Worm (Caenorhabditis elegans) whole organism, young adult: ENCODE data around the gene rei-1.

Experiments used
- B0035.1 ChIP-seq: sonication (generic microtip); optimal IDR thresholded peaks from 2 replicates; lab custom pipeline; 2016; ENCODE audit warnings: missing genetic modification characterization, mild to moderate bottlenecking, missing compliant biosample characterization, missing genotype, missing genetic modification reagents
- D2030.7 ChIP-seq: fragments of 200-800 bp; sonication (Bioruptor generic); IDR thresholded peaks from 2 replicates; pipeline ENCODE4 v1.3.6; 2022; ENCODE audit warnings: missing genetic modification reagents, missing genetic modification characterization, missing compliant biosample characterization
- F22D6.2 ChIP-seq: sonication (generic microtip); optimal IDR thresholded peaks from 2 replicates; lab custom pipeline; 2016; ENCODE audit warnings: mild to moderate bottlenecking, missing genetic modification characterization, missing compliant biosample characterization
- F23B12.7 ChIP-seq: sonication (generic microtip); optimal IDR thresholded peaks from 2 replicates; lab custom pipeline; 2017; ENCODE audit warnings: missing genetic modification characterization, mild to moderate bottlenecking, missing compliant biosample characterization, antibody characterized with exemption, moderate library complexity; ENCODE audit not compliant: insufficient read depth
- F33H1.4 ChIP-seq: fragments of 200-800 bp; sonication (Bioruptor generic); IDR thresholded peaks from 2 replicates; pipeline ENCODE4 v1.3.6; 2022; ENCODE audit warnings: missing genetic modification reagents, missing genetic modification characterization, missing compliant biosample characterization
- K12H6.12 ChIP-seq: fragments of 200-800 bp; sonication (Bioruptor generic); optimal IDR thresholded peaks from 2 replicates; lab custom pipeline; 2018; ENCODE audit warnings: mild to moderate bottlenecking, missing genetic modification characterization, missing compliant biosample characterization
- Y53F4B.3 ChIP-seq: fragments of 200-800 bp; sonication (Bioruptor generic); IDR thresholded peaks from 2 replicates; pipeline ENCODE4 v1.3.6; 2022; ENCODE audit warnings: missing genetic modification reagents, missing genetic modification characterization, missing compliant biosample characterization
- Y53G8AR.9 ChIP-seq: fragments of 200-800 bp; sonication (Bioruptor generic); conservative IDR thresholded peaks from 2 replicates; pipeline ENCODE4 v1.3.6; 2022; ENCODE audit warnings: missing genetic modification reagents, missing genetic modification characterization, missing compliant biosample characterization
- Y56A3A.18 ChIP-seq: fragments of 200-800 bp; sonication (Bioruptor generic); IDR thresholded peaks from 2 replicates; pipeline ENCODE4 v1.3.6; 2022; ENCODE audit warnings: missing genetic modification reagents, missing genetic modification characterization, missing compliant biosample characterization
- ZK185.1 ChIP-seq: sonication (generic microtip); optimal IDR thresholded peaks from 2 replicates; lab custom pipeline; 2016; ENCODE audit warnings: mild to moderate bottlenecking, missing genetic modification characterization, missing compliant biosample characterization; ENCODE audit not compliant: poor library complexity, severe bottlenecking
- bed-1 ChIP-seq: fragments of 200-800 bp; sonication (Bioruptor generic); IDR thresholded peaks from 2 replicates; pipeline ENCODE4 v1.3.6; 2022; ENCODE audit warnings: missing genetic modification reagents, missing genetic modification characterization, missing compliant biosample characterization
- ccch-3 ChIP-seq: fragments of 200-800 bp; sonication (Bioruptor generic); optimal IDR thresholded peaks from 2 replicates; lab custom pipeline; 2018; ENCODE audit warnings: mild to moderate bottlenecking, missing genetic modification characterization, missing compliant biosample characterization
- ceh-91 ChIP-seq: fragments of 200-800 bp; sonication (Bioruptor generic); IDR thresholded peaks from 2 replicates; pipeline ENCODE4 v1.3.6; 2022; ENCODE audit warnings: missing genetic modification reagents, missing genetic modification characterization, missing compliant biosample characterization
- dpl-1 ChIP-seq: fragments of 150-350 bp; optimal IDR thresholded peaks from 2 replicates; lab custom pipeline; 2014; ENCODE audit warnings: missing biosample characterization, missing genetic modification reagents, missing genetic modification characterization
- efl-1 ChIP-seq: fragments of 150-350 bp; optimal IDR thresholded peaks from 2 replicates; lab custom pipeline; 2014; ENCODE audit warnings: missing biosample characterization, missing genetic modification reagents, missing genetic modification characterization
- ekl-4 ChIP-seq: fragments of 200-800 bp; sonication (Bioruptor generic); IDR thresholded peaks from 2 replicates; pipeline ENCODE4 v1.3.6; 2022; ENCODE audit warnings: missing genetic modification reagents, missing genetic modification characterization, missing compliant biosample characterization
- gei-17 ChIP-seq: fragments of 200-800 bp; sonication (Bioruptor generic); optimal IDR thresholded peaks from 2 replicates; lab custom pipeline; 2018; ENCODE audit warnings: mild to moderate bottlenecking, missing genetic modification characterization, missing compliant biosample characterization
- hmg-1.2 ChIP-seq: fragments of 200-800 bp; sonication (Bioruptor generic); IDR thresholded peaks from 2 replicates; pipeline ENCODE4 v1.3.6; 2022; ENCODE audit warnings: missing genetic modification reagents, missing genetic modification characterization, missing compliant biosample characterization
- hmg-20 ChIP-seq: fragments of 200-800 bp; sonication (Bioruptor generic); IDR thresholded peaks from 2 replicates; pipeline ENCODE4 v1.3.6; 2022; ENCODE audit warnings: missing genetic modification reagents, missing genetic modification characterization, missing compliant biosample characterization
- hrde-1 ChIP-seq: sonication (generic microtip); optimal IDR thresholded peaks from 2 replicates; lab custom pipeline; 2016; ENCODE audit warnings: missing genetic modification characterization, mild to moderate bottlenecking, missing compliant biosample characterization, moderate library complexity, missing genotype, missing genetic modification reagents, borderline replicate concordance
- hsf-1 ChIP-seq: fragments of 200-800 bp; sonication (Bioruptor generic); IDR thresholded peaks from 2 replicates; pipeline ENCODE4 v1.3.6; 2022; ENCODE audit warnings: missing genetic modification reagents, missing genetic modification characterization, missing compliant biosample characterization
- let-526 ChIP-seq: fragments of 200-800 bp; sonication (Bioruptor generic); IDR thresholded peaks from 2 replicates; pipeline ENCODE4 v1.3.6; 2022; ENCODE audit warnings: missing genetic modification reagents, missing genetic modification characterization, missing compliant biosample characterization
- lin-26 ChIP-seq: fragments of 200-800 bp; sonication (Bioruptor generic); IDR thresholded peaks from 2 replicates; pipeline ENCODE4 v1.3.6; 2022; ENCODE audit warnings: missing genetic modification reagents, missing genetic modification characterization, missing compliant biosample characterization
- lin-35 ChIP-seq, 3 experiments: fragments of 150-350 bp in 2 of 3; sonication (generic microtip) in 1 of 3; optimal IDR thresholded peaks; 2 replicates each; lab custom pipeline; 2014 to 2018; ENCODE audit warnings: missing biosample characterization in 3 of 3, missing genetic modification characterization in 3 of 3, missing genetic modification reagents in 3 of 3
- lin-54 ChIP-seq: fragments of 200-800 bp; sonication (Bioruptor generic); optimal IDR thresholded peaks from 2 replicates; lab custom pipeline; 2018; ENCODE audit warnings: mild to moderate bottlenecking, missing genetic modification characterization, missing compliant biosample characterization
- lsl-1 ChIP-seq: fragments of 200-800 bp; sonication (Bioruptor generic); optimal IDR thresholded peaks from 2 replicates; lab custom pipeline; 2018; ENCODE audit warnings: mild to moderate bottlenecking, missing genetic modification characterization, moderate library complexity, missing compliant biosample characterization
- madf-3 ChIP-seq: fragments of 200-800 bp; sonication (Bioruptor generic); IDR thresholded peaks from 2 replicates; pipeline ENCODE4 v1.3.6; 2022; ENCODE audit warnings: missing genetic modification reagents, missing genetic modification characterization, missing compliant biosample characterization
- madf-6 ChIP-seq: fragments of 200-800 bp; sonication (Bioruptor generic); IDR thresholded peaks from 2 replicates; pipeline ENCODE4 v1.3.6; 2022; ENCODE audit warnings: missing genetic modification reagents, missing genetic modification characterization, missing compliant biosample characterization
- madf-8 ChIP-seq: fragments of 200-800 bp; sonication (Bioruptor generic); conservative IDR thresholded peaks from 2 replicates; pipeline ENCODE4 v1.3.6; 2022; ENCODE audit warnings: missing genetic modification reagents, missing genetic modification characterization, missing compliant biosample characterization
- mes-4 ChIP-seq: sonication (generic microtip); optimal IDR thresholded peaks from 2 replicates; lab custom pipeline; 2016; ENCODE audit warnings: missing genotype, missing genetic modification characterization, missing compliant biosample characterization
- mxl-1 ChIP-seq: sonication (generic microtip); optimal IDR thresholded peaks from 2 replicates; lab custom pipeline; 2016; ENCODE audit warnings: missing genetic modification characterization, missing compliant biosample characterization
- pha-4 ChIP-seq: fragments of 150-350 bp; sonication (generic microtip); optimal IDR thresholded peaks from 2 replicates; lab custom pipeline; 2014; ENCODE audit warnings: missing biosample characterization, missing genetic modification reagents, missing genetic modification characterization
- repo-1 ChIP-seq: sonication (generic microtip); optimal IDR thresholded peaks from 2 replicates; lab custom pipeline; 2017; ENCODE audit warnings: mild to moderate bottlenecking, missing genetic modification characterization, missing compliant biosample characterization
- snpc-3.4 ChIP-seq: sonication (generic microtip); optimal IDR thresholded peaks from 2 replicates; lab custom pipeline; 2017; ENCODE audit warnings: missing genetic modification characterization, mild to moderate bottlenecking, missing compliant biosample characterization, antibody characterized with exemption, moderate library complexity, missing genotype, missing genetic modification reagents
- snpc-4 ChIP-seq, 5 experiments: fragments of 150-350 bp in 1 of 5; sonication (generic microtip) in 4 of 5; optimal IDR thresholded peaks; 2 replicates each; lab custom pipeline; 2014 to 2018; ENCODE audit warnings: missing genetic modification characterization in 5 of 5, missing biosample characterization in 3 of 5, antibody characterized with exemption in 2 of 5, mild to moderate bottlenecking in 2 of 5, missing compliant biosample characterization in 2 of 5, missing genotype in 2 of 5, moderate library complexity in 2 of 5, missing genetic modification reagents in 1 of 5
- somi-1 ChIP-seq: fragments of 200-800 bp; sonication (Bioruptor generic); optimal IDR thresholded peaks from 2 replicates; lab custom pipeline; 2018; ENCODE audit warnings: mild to moderate bottlenecking, missing genetic modification characterization, missing compliant biosample characterization
- tlf-1 ChIP-seq: fragments of 200-800 bp; sonication (Bioruptor generic); optimal IDR thresholded peaks from 2 replicates; lab custom pipeline; 2018; ENCODE audit warnings: mild to moderate bottlenecking, missing genetic modification characterization, missing compliant biosample characterization
- unc-130 ChIP-seq: sonication (generic microtip); optimal IDR thresholded peaks from 2 replicates; lab custom pipeline; 2016; ENCODE audit warnings: missing genetic modification reagents, missing genetic modification characterization, missing compliant biosample characterization
- xnd-1 ChIP-seq: sonication (generic microtip); optimal IDR thresholded peaks from 2 replicates; lab custom pipeline; 2016; ENCODE audit warnings: missing genotype, missing genetic modification reagents, missing genetic modification characterization, missing compliant biosample characterization
- zfh-2 ChIP-seq: fragments of 200-800 bp; sonication (Bioruptor generic); conservative IDR thresholded peaks from 2 replicates; pipeline ENCODE4 v1.3.6; 2022; ENCODE audit warnings: missing genetic modification reagents, missing genetic modification characterization, missing compliant biosample characterization
- ztf-3 ChIP-seq: fragments of 200-800 bp; sonication (Bioruptor generic); optimal IDR thresholded peaks from 2 replicates; lab custom pipeline; 2018; ENCODE audit warnings: mild to moderate bottlenecking, missing genetic modification characterization, missing compliant biosample characterization

Gene rei-1

ce11 chrIII:4095441-4096095 is 2.4 kb downstream of the rei-1 start, which contains the start of gene C03C10.7:
TSS of gene C03C10.7 (plus strand) at chrIII:4096045.
- TF ChIP-seq ztf-3 (GFP tag; lab: Kevin White, UChicago) (no peak), unc-130 (GFP tag; lab: Kevin White, UChicago) (peak; percentile 17), K12H6.12 (tag; lab: Kevin White, UChicago) (no peak), F22D6.2 (no peak), D2030.7 (GFP tag; lab: Robert Waterston, UW) (peak; percentile 55), ZK185.1 (tag; lab: Kevin White, UChicago) (no peak), lsl-1 (GFP tag; lab: Kevin White, UChicago) (peak; percentile 51), efl-1 (peak; percentile 91), tlf-1 (peak; percentile 3), madf-6 (peak; percentile 98), madf-3 (GFP tag; lab: Robert Waterston, UW) (peak; percentile 83), Y53F4B.3 (no peak), lin-35 (GFP tag; optimal IDR thresholded peaks at IDR 0.05; lab: Kevin White, UChicago) (no peak), hsf-1 (peak; percentile 80), somi-1 (no peak), mxl-1 (no peak), Y56A3A.18 (no peak), zfh-2 (GFP tag; lab: Robert Waterston, UW) (no peak), pha-4 (tag; lab: Kevin White, UChicago) (no peak), snpc-3.4 (tag; lab: Kevin White, UChicago) (peak; percentile 79), mes-4 (tag; lab: Kevin White, UChicago) (no peak), hmg-1.2 (GFP tag; lab: Robert Waterston, UW) (0 out of 2 replicates have a peak, but pooled peaks have one; percentile 18), B0035.1 (tag; lab: Kevin White, UChicago) (no peak), hrde-1 (peak; percentile 7), lin-54 (GFP tag; lab: Kevin White, UChicago) (peak; percentile 74), xnd-1 (tag; lab: Kevin White, UChicago) (peak; percentile 88), Y53G8AR.9 (peak; percentile 58; the same call in 1 of the 2 replicates), madf-8 (peak; percentile 89), gei-17 (GFP tag; lab: Kevin White, UChicago) (no peak), hmg-20 (GFP tag; lab: Robert Waterston, UW) (no peak), snpc-4 (GFP tag; optimal IDR thresholded peaks at IDR 0.05; lab: Kevin White, UChicago) (no peak), snpc-4 (tag; optimal IDR thresholded peaks at IDR 0.05; lab: Kevin White, UChicago) (peak in 1 of 4 experiments; percentile 12), dpl-1 (peak; percentile 67), let-526 (no peak), bed-1 (GFP tag; lab: Robert Waterston, UW) (no peak), ekl-4 (GFP tag; lab: Robert Waterston, UW) (no peak), F23B12.7 (tag; lab: Kevin White, UChicago) (no peak), lin-26 (GFP tag; lab: Robert Waterston, UW) (0 out of 2 replicates have a peak, but pooled peaks have one; percentile 10), repo-1 (no peak), F33H1.4 (GFP tag; lab: Robert Waterston, UW) (peak; percentile 60), ccch-3 (GFP tag; lab: Kevin White, UChicago) (no peak), ceh-91 (GFP tag; lab: Robert Waterston, UW) (peak; percentile 74)
